Worm (Caenorhabditis elegans): ENCODE measurements around the gene frpr-4.

Gene frpr-4

ce11 chrII:5297718-5298117, 42.4 kb upstream of the frpr-4 start:
- TF ChIP-seq lin-14 (GFP tag; optimal IDR thresholded peaks at IDR 0.05) (peak; percentile 2), egl-13 (tag; optimal IDR thresholded peaks at IDR 0.05) (no peak), blmp-1 (tag; optimal IDR thresholded peaks at IDR 0.05) (peak; percentile 23)

- TF ChIP-seq sox-4 (tag; optimal IDR thresholded peaks at IDR 0.05) (no peak), nhr-71 (tag; optimal IDR thresholded peaks at IDR 0.05) (peak; percentile 44), F16B12.6 (tag; optimal IDR thresholded peaks at IDR 0.05) (no peak), nhr-20 (tag; optimal IDR thresholded peaks at IDR 0.05) (peak; percentile 13), mab-9 (GFP tag; IDR thresholded peaks at IDR 0.05) (no peak), jun-1 (tag; optimal IDR thresholded peaks at IDR 0.05) (no peak), mef-2 (tag; optimal IDR thresholded peaks at IDR 0.05) (no peak), C16A3.4 (tag; optimal IDR thresholded peaks at IDR 0.05) (peak; percentile 15), lin-35 (GFP tag; optimal IDR thresholded peaks at IDR 0.05) (peak in 1 of 2 experiments; percentile 57), lsy-2 (tag; optimal IDR thresholded peaks at IDR 0.05) (peak in 1 of 2 experiments; percentile 31), swsn-7 (tag; optimal IDR thresholded peaks at IDR 0.05) (peak; percentile 17), nhr-19 (GFP tag; conservative IDR thresholded peaks at IDR 0.05) (peak; percentile 54), nhr-47 (tag; optimal IDR thresholded peaks at IDR 0.05) (peak; percentile 28), isw-1 (GFP tag; IDR thresholded peaks at IDR 0.05) (no peak), hlh-17 (GFP tag; optimal IDR thresholded peaks at IDR 0.05; ENCODE audit: borderline replicate concordance) (no peak), ztf-4 (tag; optimal IDR thresholded peaks at IDR 0.05) (no peak), pax-3 (tag; optimal IDR thresholded peaks at IDR 0.05) (no peak), C04F5.9 (tag; optimal IDR thresholded peaks at IDR 0.05) (no peak), ets-5 (GFP tag; IDR thresholded peaks at IDR 0.05) (no peak), tbx-2 (tag; optimal IDR thresholded peaks at IDR 0.05) (no peak), ceh-82 (tag; optimal IDR thresholded peaks at IDR 0.05) (peak in 2 of 3 experiments; percentile 0 to 5), lin-13 (GFP tag; optimal IDR thresholded peaks at IDR 0.05) (no peak), efl-1 (optimal IDR thresholded peaks at IDR 0.05) (peak; percentile 1 to 35), efl-1 (GFP tag; optimal IDR thresholded peaks at IDR 0.05 in 1 of 2) (peak in 1 of 2 experiments; percentile 61), nhr-85 (tag) (peak; percentile 49), zip-4 (GFP tag; optimal IDR thresholded peaks at IDR 0.05) (no peak), lin-15B (tag; optimal IDR thresholded peaks at IDR 0.05) (no peak), elt-2 (tag; optimal IDR thresholded peaks at IDR 0.05) (peak; percentile 31), irx-1 (tag; optimal IDR thresholded peaks at IDR 0.05) (no peak), aly-2 (tag; optimal IDR thresholded peaks at IDR 0.05) (no peak), fos-1 (tag; optimal IDR thresholded peaks at IDR 0.05) (no peak), mep-1 (tag; optimal IDR thresholded peaks at IDR 0.05) (peak; percentile 6), egl-13 (tag; optimal IDR thresholded peaks at IDR 0.05) (no peak), unc-130 (tag; optimal IDR thresholded peaks at IDR 0.05) (peak; percentile 26), fkh-8 (tag; optimal IDR thresholded peaks at IDR 0.05) (no peak), skn-1 (tag; optimal IDR thresholded peaks at IDR 0.05) (no peak), lin-14 (GFP tag; optimal IDR thresholded peaks at IDR 0.05) (peak; percentile 33), nhr-12 (tag; optimal IDR thresholded peaks at IDR 0.05) (no peak), rnt-1 (tag; optimal IDR thresholded peaks at IDR 0.05) (peak; percentile 33), hlh-4 (tag; optimal IDR thresholded peaks at IDR 0.05) (no peak), C34B4.2 (tag; optimal IDR thresholded peaks at IDR 0.05) (no peak), unc-62 (GFP tag; optimal IDR thresholded peaks at IDR 0.05) (no peak), hpl-2 (GFP tag; optimal IDR thresholded peaks at IDR 0.05) (no peak), snu-23 (GFP tag; optimal IDR thresholded peaks at IDR 0.05) (peak; percentile 53), dsc-1 (tag; optimal IDR thresholded peaks at IDR 0.05) (peak; percentile 5), tlp-1 (tag; optimal IDR thresholded peaks at IDR 0.05) (no peak)
Observed at ce11 chrII:5293287-5293850, 38.0 kb upstream of the frpr-4 start, which contains the start of gene ZK622.1. Gene ZK622.1 (plus strand): TSS chrII:5293800.

All from whole organism, L1 larva.